Worm (Caenorhabditis elegans) whole organism, L2 larva: ENCODE measurements around the gene mlt-4.

Experiments
- C34F6.9 ChIP-seq: fragments of 150-350 bp; optimal IDR thresholded peaks from 2 replicates; lab custom pipeline; 2014; ENCODE audit warnings: missing biosample characterization, missing genetic modification characterization
- F13H6.1 ChIP-seq: sonication (generic microtip); optimal IDR thresholded peaks from 2 replicates; lab custom pipeline; 2016; ENCODE audit warnings: missing genetic modification characterization, missing compliant biosample characterization
- R02D3.7 ChIP-seq: fragments of 150-350 bp; optimal IDR thresholded peaks from 2 replicates; lab custom pipeline; 2014; ENCODE audit warnings: missing biosample characterization, missing genetic modification characterization
- Y55F3AM.14 ChIP-seq: fragments of 200-800 bp; sonication (Bioruptor generic); optimal IDR thresholded peaks from 2 replicates; lab custom pipeline; 2018; ENCODE audit warnings: mild to moderate bottlenecking, missing genetic modification characterization, missing compliant biosample characterization
- alr-1 ChIP-seq: fragments of 150-350 bp; optimal IDR thresholded peaks from 2 replicates; lab custom pipeline; 2014; ENCODE audit warnings: missing biosample characterization, missing genetic modification characterization
- aly-2 ChIP-seq: fragments of 150-350 bp; optimal IDR thresholded peaks from 2 replicates; lab custom pipeline; 2014; ENCODE audit warnings: missing biosample characterization, missing genetic modification characterization
- blmp-1 ChIP-seq: sonication (generic microtip); optimal IDR thresholded peaks from 2 replicates; lab custom pipeline; 2017; ENCODE audit warnings: missing genetic modification characterization, mild to moderate bottlenecking, missing compliant biosample characterization, antibody characterized with exemption, moderate library complexity; ENCODE audit not compliant: insufficient read depth
- ceh-82 ChIP-seq: fragments of 150-350 bp; optimal IDR thresholded peaks from 2 replicates; lab custom pipeline; 2014; ENCODE audit warnings: missing biosample characterization, missing genetic modification characterization
- crh-2 ChIP-seq: sonication (generic microtip); optimal IDR thresholded peaks from 2 replicates; lab custom pipeline; 2017; ENCODE audit warnings: missing biosample characterization, missing genetic modification characterization
- dmd-4 ChIP-seq: sonication (generic microtip); optimal IDR thresholded peaks from 2 replicates; lab custom pipeline; 2017; ENCODE audit warnings: missing biosample characterization, missing genetic modification characterization
- egl-27 ChIP-seq: sonication (generic microtip); optimal IDR thresholded peaks from 3 replicates; lab custom pipeline; 2017; ENCODE audit warnings: missing biosample characterization, missing genetic modification reagents, missing genetic modification characterization
- elt-1 ChIP-seq: fragments of 150-350 bp; optimal IDR thresholded peaks from 2 replicates; lab custom pipeline; 2014; ENCODE audit warnings: missing biosample characterization, missing genetic modification characterization
- elt-3 ChIP-seq: sonication (generic microtip); optimal IDR thresholded peaks from 2 replicates; lab custom pipeline; 2017; ENCODE audit warnings: missing biosample characterization, missing genetic modification characterization
- fos-1 ChIP-seq: fragments of 150-350 bp; optimal IDR thresholded peaks from 2 replicates; lab custom pipeline; 2014; ENCODE audit warnings: missing biosample characterization, missing genetic modification characterization
- lin-11 ChIP-seq: fragments of 150-350 bp; sonication (generic microtip); optimal IDR thresholded peaks from 2 replicates; lab custom pipeline; 2014; ENCODE audit warnings: missing biosample characterization, missing genetic modification characterization, inconsistent platforms, mixed read lengths
- lsy-2 ChIP-seq, 2 experiments: fragments of 150-350 bp in 1 of 2; sonication (generic microtip) in 1 of 2; optimal IDR thresholded peaks; 2 replicates each; lab custom pipeline; 2014 to 2017; ENCODE audit warnings: missing biosample characterization in 2 of 2, missing genetic modification characterization in 2 of 2
- mab-5 ChIP-seq: fragments of 150-350 bp; optimal IDR thresholded peaks from 2 replicates; lab custom pipeline; 2014; ENCODE audit warnings: missing biosample characterization, missing genetic modification characterization
- mbf-1 ChIP-seq: sonication (generic microtip); optimal IDR thresholded peaks from 2 replicates; lab custom pipeline; 2017; ENCODE audit warnings: missing biosample characterization, missing genetic modification characterization
- nhr-10 ChIP-seq: sonication (generic microtip); optimal IDR thresholded peaks from 2 replicates; lab custom pipeline; 2017; ENCODE audit warnings: missing biosample characterization, missing genetic modification characterization
- nhr-11 ChIP-seq: fragments of 150-350 bp; optimal IDR thresholded peaks from 2 replicates; lab custom pipeline; 2014; ENCODE audit warnings: missing biosample characterization, missing genetic modification characterization
- nhr-12 ChIP-seq: fragments of 150-350 bp; optimal IDR thresholded peaks from 2 replicates; lab custom pipeline; 2014; ENCODE audit warnings: missing biosample characterization, missing genetic modification characterization
- nhr-129 ChIP-seq: fragments of 150-350 bp; optimal IDR thresholded peaks from 2 replicates; lab custom pipeline; 2014; ENCODE audit warnings: missing biosample characterization, missing genetic modification characterization
- nhr-21 ChIP-seq: fragments of 150-350 bp; optimal IDR thresholded peaks from 2 replicates; lab custom pipeline; 2014; ENCODE audit warnings: missing biosample characterization, missing genetic modification characterization
- nhr-23 ChIP-seq: fragments of 150-350 bp; optimal IDR thresholded peaks from 2 replicates; lab custom pipeline; 2014; ENCODE audit warnings: missing biosample characterization, missing genetic modification reagents, missing genetic modification characterization
- nhr-25 ChIP-seq: fragments of 150-350 bp; sonication (generic microtip); optimal IDR thresholded peaks from 3 replicates; lab custom pipeline; 2014; ENCODE audit warnings: missing biosample characterization, missing genetic modification characterization
- nhr-6 ChIP-seq: fragments of 150-350 bp; optimal IDR thresholded peaks from 2 replicates; lab custom pipeline; 2014; ENCODE audit warnings: missing biosample characterization, missing genetic modification characterization
- nhr-77 ChIP-seq: fragments of 150-350 bp; optimal IDR thresholded peaks from 2 replicates; lab custom pipeline; 2014; ENCODE audit warnings: missing biosample characterization, missing genetic modification characterization
- peb-1 ChIP-seq: fragments of 150-350 bp; optimal IDR thresholded peaks from 2 replicates; lab custom pipeline; 2014; ENCODE audit warnings: missing biosample characterization, missing genetic modification characterization
- sem-4 ChIP-seq: fragments of 150-350 bp; optimal IDR thresholded peaks from 2 replicates; lab custom pipeline; 2014; ENCODE audit warnings: missing biosample characterization, missing genetic modification reagents, missing genetic modification characterization
- skn-1 ChIP-seq: sonication (generic microtip); optimal IDR thresholded peaks from 2 replicates; lab custom pipeline; 2017; ENCODE audit warnings: missing biosample characterization, missing genetic modification characterization
- sma-3 ChIP-seq: sonication (generic microtip); optimal IDR thresholded peaks from 2 replicates; lab custom pipeline; 2016; ENCODE audit warnings: missing genetic modification reagents, missing genetic modification characterization, missing compliant biosample characterization
- sma-9 ChIP-seq, 2 experiments: fragments of 150-350 bp in 1 of 2; sonication (generic microtip) in 1 of 2; optimal IDR thresholded peaks; 2 replicates each; lab custom pipeline; 2014 to 2016; ENCODE audit warnings: missing genetic modification characterization in 2 of 2, mild to moderate bottlenecking in 1 of 2, missing biosample characterization in 1 of 2, missing compliant biosample characterization in 1 of 2, missing genetic modification reagents in 1 of 2, moderate library complexity in 1 of 2
- snpc-4 ChIP-seq: fragments of 150-350 bp; optimal IDR thresholded peaks from 2 replicates; lab custom pipeline; 2014; ENCODE audit warnings: missing biosample characterization, missing genetic modification characterization
- unc-39 ChIP-seq: fragments of 150-350 bp; optimal IDR thresholded peaks from 2 replicates; lab custom pipeline; 2014; ENCODE audit warnings: missing biosample characterization, missing genetic modification characterization
- unc-55 ChIP-seq: fragments of 150-350 bp; sonication (generic microtip); optimal IDR thresholded peaks from 3 replicates; lab custom pipeline; 2014; ENCODE audit warnings: missing biosample characterization, missing genetic modification reagents, missing genetic modification characterization
- ztf-1 ChIP-seq: fragments of 200-800 bp; sonication (Bioruptor generic); conservative IDR thresholded peaks from 2 replicates; pipeline ENCODE4 v1.3.6; 2022; ENCODE audit warnings: missing genetic modification characterization, missing compliant biosample characterization
- ztf-11 ChIP-seq: sonication (generic microtip); optimal IDR thresholded peaks from 2 replicates; lab custom pipeline; 2017; ENCODE audit warnings: missing biosample characterization, missing genetic modification characterization
- ztf-4 ChIP-seq: fragments of 150-350 bp; optimal IDR thresholded peaks from 2 replicates; lab custom pipeline; 2014; ENCODE audit warnings: missing biosample characterization, missing genetic modification characterization

Gene mlt-4

ce11 chrV:20297650-20298049 is 8.4 kb upstream of the mlt-4 start, which contains the start of gene ZC15.5:
Gene ZC15.5, plus strand, starts transcription at chrV:20297950.
- no peak for TF ChIP-seq sem-4 (tag; lab: Kevin White, UChicago)
- TF ChIP-seq peb-1: no peak
- TF ChIP-seq nhr-25 (tag; lab: Kevin White, UChicago): no peak
- TF ChIP-seq egl-27 (tag; lab: Kevin White, UChicago): no peak
- TF ChIP-seq blmp-1 (tag; lab: Kevin White, UChicago): no peak
- no peak for TF ChIP-seq lin-11

- TF ChIP-seq snpc-4 (tag; lab: Kevin White, UChicago) (no peak), nhr-25 (tag; lab: Kevin White, UChicago) (no peak), skn-1 (no peak), C34F6.9 (tag; lab: Kevin White, UChicago) (no peak), ztf-11 (tag; lab: Kevin White, UChicago) (no peak)
Observed at ce11 chrV:20294388-20294787, 5.2 kb upstream of the mlt-4 start, which contains the start of gene clec-261. Gene clec-261, minus strand, starts transcription at chrV:20294488.

ce11 chrV:20282827-20283226 is 6.4 kb downstream of the mlt-4 start:
- TF ChIP-seq Y55F3AM.14 (GFP tag; lab: Kevin White, UChicago): no peak
- TF ChIP-seq nhr-12 (tag; lab: Kevin White, UChicago): no peak
- TF ChIP-seq ztf-4 (tag; lab: Kevin White, UChicago): no peak

ce11 chrV:20279811-20280317 is 9.4 kb downstream of the mlt-4 start, which contains the start of gene pqn-94:
Gene pqn-94, minus strand, starts transcription at chrV:20279861.
- TF ChIP-seq F13H6.1 (tag; lab: Kevin White, UChicago) (peak; percentile 75), nhr-77 (tag; lab: Kevin White, UChicago) (no peak)

- TF ChIP-seq alr-1 (tag; lab: Kevin White, UChicago) (no peak), nhr-23 (tag; lab: Kevin White, UChicago) (no peak), nhr-10 (tag; lab: Kevin White, UChicago) (no peak), nhr-129 (no peak), sma-3 (GFP tag; lab: Kevin White, UChicago) (no peak), nhr-25 (tag; lab: Kevin White, UChicago) (no peak), elt-3 (tag; lab: Kevin White, UChicago) (no peak), fos-1 (no peak), nhr-6 (tag; lab: Kevin White, UChicago) (no peak), sma-9 (GFP tag; optimal IDR thresholded peaks at IDR 0.05; lab: Kevin White, UChicago) (no peak), sma-9 (tag; optimal IDR thresholded peaks at IDR 0.05; lab: Kevin White, UChicago) (no peak), mbf-1 (tag; lab: Kevin White, UChicago) (no peak), nhr-12 (tag; lab: Kevin White, UChicago) (no peak), nhr-77 (tag; lab: Kevin White, UChicago) (no peak), unc-55 (GFP tag; lab: Kevin White, UChicago) (no peak), dmd-4 (tag; lab: Kevin White, UChicago) (no peak), nhr-11 (tag; lab: Kevin White, UChicago) (no peak)
Observed at ce11 chrV:20279309-20279708, 9.9 kb downstream of the mlt-4 start.

- TF ChIP-seq unc-39 (tag; lab: Kevin White, UChicago): no peak
Observed at ce11 chrV:20276923-20277322, 12.3 kb downstream of the mlt-4 start.

ce11 chrV:20269661-20270137 is 19.5 kb downstream of the mlt-4 start, which contains the start of the genes prmt-1 and cdkr-3:
Gene prmt-1, minus strand, starts transcription at chrV:20269711.
Gene cdkr-3, plus strand, starts transcription at chrV:20270107.
- TF ChIP-seq aly-2 (tag; lab: Kevin White, UChicago): no peak
- no peak for TF ChIP-seq sem-4 (tag; lab: Kevin White, UChicago)
- peak; percentile 12 for TF ChIP-seq sma-3 (GFP tag; lab: Kevin White, UChicago)
- TF ChIP-seq skn-1: no peak
- TF ChIP-seq ztf-11 (tag; lab: Kevin White, UChicago): no peak
- TF ChIP-seq F13H6.1 (tag; lab: Kevin White, UChicago): no peak
- TF ChIP-seq ceh-82 (tag; lab: Kevin White, UChicago): no peak
- no peak for TF ChIP-seq nhr-77 (tag; lab: Kevin White, UChicago)
- TF ChIP-seq unc-55 (GFP tag; lab: Kevin White, UChicago): peak; percentile 89
- no peak for TF ChIP-seq ztf-1
- TF ChIP-seq lsy-2 (tag; optimal IDR thresholded peaks at IDR 0.05; lab: Kevin White, UChicago): peak in 1 of 2 experiments; percentile 69
- TF ChIP-seq nhr-21 (tag; lab: Kevin White, UChicago): no peak
- TF ChIP-seq nhr-10 (tag; lab: Kevin White, UChicago): no peak
- TF ChIP-seq crh-2 (tag; lab: Kevin White, UChicago): peak; percentile 70
- no peak for TF ChIP-seq peb-1
- no peak for TF ChIP-seq nhr-12 (tag; lab: Kevin White, UChicago)
- no peak for TF ChIP-seq Y55F3AM.14 (GFP tag; lab: Kevin White, UChicago)
- no peak for TF ChIP-seq unc-39 (tag; lab: Kevin White, UChicago)
- peak; percentile 57 for TF ChIP-seq nhr-129
- no peak for TF ChIP-seq lin-11
- no peak for TF ChIP-seq mab-5 (tag; lab: Kevin White, UChicago)
- TF ChIP-seq R02D3.7: peak; percentile 57
- no peak for TF ChIP-seq blmp-1 (tag; lab: Kevin White, UChicago)
- no peak for TF ChIP-seq elt-1 (tag; lab: Kevin White, UChicago)
